Worm (Caenorhabditis elegans) whole organism, L2 larva: ENCODE data around the gene F31F6.3.

Experiments used
- R02D3.7 ChIP-seq: fragments of 150-350 bp; optimal IDR thresholded peaks from 2 replicates; lab custom pipeline; 2014; ENCODE audit warnings: missing biosample characterization, missing genetic modification characterization
- mdl-1 ChIP-seq, 2 experiments: fragments of 150-350 bp in 1 of 2; sonication (generic microtip) in 1 of 2; optimal IDR thresholded peaks; 2 replicates each; lab custom pipeline; 2017; ENCODE audit warnings: missing biosample characterization in 2 of 2, missing genetic modification characterization in 2 of 2
- nhr-12 ChIP-seq: fragments of 150-350 bp; optimal IDR thresholded peaks from 2 replicates; lab custom pipeline; 2014; ENCODE audit warnings: missing biosample characterization, missing genetic modification characterization
- nhr-21 ChIP-seq: fragments of 150-350 bp; optimal IDR thresholded peaks from 2 replicates; lab custom pipeline; 2014; ENCODE audit warnings: missing biosample characterization, missing genetic modification characterization
- unc-39 ChIP-seq: fragments of 150-350 bp; optimal IDR thresholded peaks from 2 replicates; lab custom pipeline; 2014; ENCODE audit warnings: missing biosample characterization, missing genetic modification characterization
- zag-1 ChIP-seq: fragments of 150-350 bp; optimal IDR thresholded peaks from 2 replicates; lab custom pipeline; 2014; ENCODE audit warnings: missing biosample characterization, missing genetic modification characterization
- ztf-4 ChIP-seq: fragments of 150-350 bp; optimal IDR thresholded peaks from 2 replicates; lab custom pipeline; 2014; ENCODE audit warnings: missing biosample characterization, missing genetic modification characterization

ce11 chrX:14828766-14829165 is 43.9 kb downstream of the F31F6.3 start:
- no peak for TF ChIP-seq ztf-4 (tag; lab: Kevin White, UChicago)
- no peak for TF ChIP-seq mdl-1 (tag; optimal IDR thresholded peaks at IDR 0.05; lab: Kevin White, UChicago)
- TF ChIP-seq zag-1 (tag; lab: Kevin White, UChicago): no peak
- no peak for TF ChIP-seq R02D3.7 (tag; lab: Kevin White, UChicago)
- TF ChIP-seq nhr-12 (tag; lab: Kevin White, UChicago): no peak
- TF ChIP-seq unc-39 (tag; lab: Kevin White, UChicago): no peak
- no peak for TF ChIP-seq nhr-21 (tag; lab: Kevin White, UChicago)
